Worm (Caenorhabditis elegans): ENCODE data around the gene gst-13.

DNA sequence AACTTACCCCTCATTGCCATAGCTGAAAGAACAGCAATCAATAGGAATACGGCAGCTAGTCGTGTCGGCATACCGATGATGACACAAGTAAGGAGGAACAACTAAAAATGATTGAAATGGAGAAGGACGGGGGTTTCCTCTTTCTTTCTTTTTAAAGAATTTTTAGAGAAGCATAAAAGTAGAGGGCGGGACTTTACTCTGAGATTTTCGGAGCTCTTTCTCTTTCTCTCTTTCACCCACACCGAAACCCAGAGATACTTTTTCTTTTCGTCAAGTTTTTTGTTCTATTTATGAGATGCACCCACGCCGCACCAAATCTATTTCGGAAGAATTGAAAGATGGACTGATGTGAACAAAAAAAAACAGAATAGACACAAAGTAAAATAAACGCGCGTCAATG is 15.4 kb downstream of the gst-13 start, which contains the start of gene T26C5.5:
- no peak for TF ChIP-seq cog-1 (tag; optimal IDR thresholded peaks at IDR 0.05)
- TF ChIP-seq T22C8.4 (GFP tag; IDR thresholded peaks at IDR 0.05): no peak
- no peak for TF ChIP-seq flt-1 (GFP tag; IDR thresholded peaks at IDR 0.05)
- no peak for TF ChIP-seq med-1 (GFP tag; optimal IDR thresholded peaks at IDR 0.05; ENCODE audit: insufficient read depth)
- TF ChIP-seq ztf-23 (GFP tag; IDR thresholded peaks at IDR 0.05): no peak
- TF ChIP-seq ztf-29 (GFP tag; IDR thresholded peaks at IDR 0.05): no peak
- TF ChIP-seq klf-2 (GFP tag; conservative IDR thresholded peaks at IDR 0.05): no peak
- no peak for TF ChIP-seq ref-1 (GFP tag; conservative IDR thresholded peaks at IDR 0.05)
- no peak for TF ChIP-seq tab-1 (GFP tag; IDR thresholded peaks at IDR 0.05)

Measured in whole organism, midembryonic.